Fruit fly (Drosophila melanogaster) whole organism, prepupa: ENCODE measurements around the gene Cep135.
A peak's percentile ranks its signal among the peaks of the same experiment; 100 is the strongest.

Source experiments
- Blimp-1 ChIP-seq: fragments of 200-800 bp; sonication (Bioruptor generic); optimal IDR thresholded peaks from 3 replicates; lab custom pipeline; 2017; ENCODE audit warnings: missing biosample characterization, missing genetic modification characterization, mild to moderate bottlenecking, moderate library complexity, missing genetic modification reagents
- CG10631 ChIP-seq: fragments of 200-800 bp; sonication (Bioruptor generic); optimal IDR thresholded peaks from 2 replicates; lab custom pipeline; 2016; ENCODE audit warnings: missing biosample characterization, missing genetic modification characterization
- CG10669 ChIP-seq: fragments of 200-800 bp; sonication (Bioruptor generic); optimal IDR thresholded peaks from 3 replicates; lab custom pipeline; 2018; ENCODE audit warnings: missing biosample characterization, mild to moderate bottlenecking, missing genetic modification characterization, moderate library complexity
- CG1621 ChIP-seq: fragments of 200-800 bp; sonication (Bioruptor generic); optimal IDR thresholded peaks from 3 replicates; lab custom pipeline; 2018; ENCODE audit warnings: missing biosample characterization, mild to moderate bottlenecking, missing genetic modification characterization
- CG16779 ChIP-seq: fragments of 200-800 bp; sonication (Bioruptor generic); optimal IDR thresholded peaks from 3 replicates; lab custom pipeline; 2017; ENCODE audit warnings: missing biosample characterization, mild to moderate bottlenecking, missing genetic modification characterization
- CG3032 ChIP-seq: fragments of 200-800 bp; optimal IDR thresholded peaks from 2 replicates; lab custom pipeline; 2019; ENCODE audit warnings: missing biosample characterization, mild to moderate bottlenecking, missing genetic modification characterization, moderate library complexity
- CG32006 ChIP-seq: fragments of 200-800 bp; sonication (Bioruptor generic); optimal IDR thresholded peaks from 3 replicates; lab custom pipeline; 2017; ENCODE audit warnings: missing biosample characterization, mild to moderate bottlenecking, missing genetic modification characterization
- CG34406 ChIP-seq: fragments of 200-800 bp; sonication (Bioruptor generic); optimal IDR thresholded peaks from 3 replicates; lab custom pipeline; 2016; ENCODE audit warnings: missing biosample characterization, missing genetic modification characterization
- CG3919 ChIP-seq: fragments of 200-800 bp; sonication (Bioruptor generic); optimal IDR thresholded peaks from 3 replicates; lab custom pipeline; 2016; ENCODE audit warnings: missing biosample characterization, missing genetic modification characterization
- CG6163 ChIP-seq: fragments of 200-800 bp; sonication (Bioruptor generic); IDR thresholded peaks from 3 replicates; pipeline ENCODE4 v1.3.6; 2022; ENCODE audit warnings: missing biosample characterization, missing genetic modification characterization
- CG6808 ChIP-seq: fragments of 200-800 bp; sonication (Bioruptor generic); optimal IDR thresholded peaks from 3 replicates; lab custom pipeline; 2017; ENCODE audit warnings: missing biosample characterization, missing genetic modification characterization, mild to moderate bottlenecking, moderate library complexity, missing genetic modification reagents
- CG6854 ChIP-seq: fragments of 200-800 bp; sonication (Bioruptor generic); optimal IDR thresholded peaks from 2 replicates; lab custom pipeline; 2017; ENCODE audit warnings: missing biosample characterization, mild to moderate bottlenecking, missing genetic modification characterization
- CG7368 ChIP-seq: fragments of 200-800 bp; sonication (Bioruptor generic); optimal IDR thresholded peaks from 3 replicates; lab custom pipeline; 2016; ENCODE audit warnings: missing biosample characterization, missing genetic modification characterization
- CG8119 ChIP-seq: fragments of 200-800 bp; sonication (Bioruptor generic); IDR thresholded peaks from 3 replicates; pipeline ENCODE4 v1.3.6; 2022; ENCODE audit warnings: missing biosample characterization, missing genetic modification characterization
- CG8319 ChIP-seq: fragments of 200-800 bp; sonication (Bioruptor generic); optimal IDR thresholded peaks from 3 replicates; lab custom pipeline; 2016; ENCODE audit warnings: missing biosample characterization, missing genetic modification characterization
- CG9139 ChIP-seq: fragments of 200-800 bp; sonication (Bioruptor generic); optimal IDR thresholded peaks from 3 replicates; lab custom pipeline; 2017; ENCODE audit warnings: missing biosample characterization, mild to moderate bottlenecking, missing genetic modification characterization
- Eip75B ChIP-seq: fragments of 200-800 bp; sonication (Bioruptor generic); optimal IDR thresholded peaks from 3 replicates; lab custom pipeline; 2016; ENCODE audit warnings: missing biosample characterization, missing genetic modification characterization
- Eip78C ChIP-seq: fragments of 200-800 bp; sonication (Bioruptor generic); peaks from one replicate; lab custom pipeline; 2016; ENCODE audit warnings: missing biosample characterization, missing genetic modification characterization
- Eip93F ChIP-seq: fragments of 200-800 bp; sonication (Bioruptor generic); optimal IDR thresholded peaks from 2 replicates; lab custom pipeline; 2016; ENCODE audit warnings: missing biosample characterization, mild to moderate bottlenecking, missing genetic modification characterization
- Gug ChIP-seq: fragments of 200-800 bp; sonication (Bioruptor generic); IDR thresholded peaks from 2 replicates; pipeline ENCODE4 v1.3.6; 2022; ENCODE audit warnings: missing biosample characterization, missing genetic modification characterization
- Hr4 ChIP-seq: fragments of 200-800 bp; sonication (Bioruptor generic); optimal IDR thresholded peaks from 3 replicates; lab custom pipeline; 2016; ENCODE audit warnings: missing biosample characterization, missing genetic modification characterization
- Lpt ChIP-seq: fragments of 200-800 bp; sonication (Bioruptor generic); optimal IDR thresholded peaks from 3 replicates; lab custom pipeline; 2016; ENCODE audit warnings: missing biosample characterization, missing genetic modification characterization
- Met ChIP-seq: fragments of 200-800 bp; sonication (Bioruptor generic); optimal IDR thresholded peaks from 3 replicates; lab custom pipeline; 2016; ENCODE audit warnings: missing biosample characterization, missing genetic modification characterization
- OdsH ChIP-seq: fragments of 200-800 bp; sonication (Bioruptor generic); optimal IDR thresholded peaks from 3 replicates; lab custom pipeline; 2016; ENCODE audit warnings: missing biosample characterization, missing genetic modification characterization
- Sox102F ChIP-seq: fragments of 200-800 bp; sonication (Bioruptor generic); optimal IDR thresholded peaks from 2 replicates; lab custom pipeline; 2016; ENCODE audit warnings: missing biosample characterization, mild to moderate bottlenecking, missing genetic modification characterization
- Sox14 ChIP-seq: fragments of 200-800 bp; sonication (Bioruptor generic); optimal IDR thresholded peaks from 3 replicates; lab custom pipeline; 2016; ENCODE audit warnings: missing biosample characterization, missing genetic modification characterization
- Sox15 ChIP-seq: fragments of 200-800 bp; sonication (Bioruptor generic); optimal IDR thresholded peaks from 3 replicates; lab custom pipeline; 2016; ENCODE audit warnings: missing biosample characterization, missing genetic modification characterization
- achi ChIP-seq: fragments of 200-800 bp; sonication (Bioruptor generic); optimal IDR thresholded peaks from 3 replicates; lab custom pipeline; 2016; ENCODE audit warnings: missing biosample characterization, missing genetic modification characterization
- cyc ChIP-seq: fragments of 200-800 bp; sonication (Bioruptor generic); optimal IDR thresholded peaks from 3 replicates; lab custom pipeline; 2016; ENCODE audit warnings: missing biosample characterization, missing genetic modification characterization
- eg ChIP-seq: fragments of 200-800 bp; sonication (Bioruptor generic); IDR thresholded peaks from 3 replicates; pipeline ENCODE4 v1.3.6; 2022; ENCODE audit warnings: missing biosample characterization, missing genetic modification characterization
- fkh ChIP-seq: fragments of 200-800 bp; sonication (Bioruptor generic); optimal IDR thresholded peaks from 3 replicates; lab custom pipeline; 2017; ENCODE audit warnings: missing biosample characterization, mild to moderate bottlenecking, missing genetic modification characterization, moderate library complexity
- lz ChIP-seq: fragments of 200-800 bp; sonication (Bioruptor generic); optimal IDR thresholded peaks from 3 replicates; lab custom pipeline; 2016; ENCODE audit warnings: missing biosample characterization, missing genetic modification characterization
- net ChIP-seq: fragments of 200-800 bp; sonication (Bioruptor generic); optimal IDR thresholded peaks from 3 replicates; lab custom pipeline; 2016; ENCODE audit warnings: missing biosample characterization, missing genetic modification characterization
- pdm3 ChIP-seq: fragments of 200-800 bp; sonication (Bioruptor generic); optimal IDR thresholded peaks from 3 replicates; lab custom pipeline; 2016; ENCODE audit warnings: missing biosample characterization, missing genetic modification characterization
- salr ChIP-seq, 2 experiments: fragments of 200-800 bp; sonication (Bioruptor generic); optimal IDR thresholded peaks; 3 replicates each; lab custom pipeline; 2016 to 2018; ENCODE audit warnings: missing biosample characterization in 2 of 2, missing genetic modification characterization in 2 of 2, mild to moderate bottlenecking in 1 of 2
- ss ChIP-seq, 2 experiments: fragments of 200-800 bp; sonication (Bioruptor generic); optimal IDR thresholded peaks; 2 replicates in 1 of 2; 3 replicates in 1 of 2; lab custom pipeline; 2017 to 2018; ENCODE audit warnings: mild to moderate bottlenecking in 2 of 2, missing biosample characterization in 2 of 2, missing genetic modification characterization in 2 of 2, moderate library complexity in 1 of 2
- svp ChIP-seq: fragments of 200-800 bp; sonication (Bioruptor generic); peaks from one replicate; lab custom pipeline; 2016; ENCODE audit warnings: missing biosample characterization, missing genetic modification characterization
- topi ChIP-seq: fragments of 200-800 bp; sonication (Bioruptor generic); optimal IDR thresholded peaks from 3 replicates; lab custom pipeline; 2016; ENCODE audit warnings: missing biosample characterization, missing genetic modification characterization

Gene Cep135

dm6 chr3L:15102669-15103309, 13.7 kb upstream of the Cep135 start (continued):
- peak; percentile 14 for TF ChIP-seq topi (GFP tag; lab: Kevin White, UChicago)
- TF ChIP-seq CG6163 (GFP tag; lab: Robert Waterston, UW) = peak; percentile 54; the same call in 1 of the 3 replicates
- TF ChIP-seq CG34406 = peak; percentile 16
- TF ChIP-seq CG7368 (GFP tag; lab: Kevin White, UChicago) = peak; percentile 15
- TF ChIP-seq cyc (GFP tag; lab: Kevin White, UChicago) = peak; percentile 19
- peak; percentile 48 for TF ChIP-seq CG3919 (GFP tag; lab: Kevin White, UChicago)
- no peak for TF ChIP-seq Lpt (GFP tag; lab: Kevin White, UChicago)
- TF ChIP-seq achi (GFP tag; lab: Kevin White, UChicago) = peak; percentile 5
- peak; percentile 22 for TF ChIP-seq OdsH
- TF ChIP-seq CG16779 (tag; lab: Kevin White, UChicago) = no peak
- TF ChIP-seq CG10669 (GFP tag; lab: Kevin White, UChicago) = no peak

- TF ChIP-seq CG8119 (GFP tag; lab: Robert Waterston, UW) (no peak), Sox15 (GFP tag; lab: Kevin White, UChicago) (no peak), fkh (GFP tag; lab: Kevin White, UChicago) (no peak), Gug (peak; percentile 19; the same call in 1 of the 2 replicates), CG1621 (peak; percentile 19), Eip93F (GFP tag; lab: Kevin White, UChicago) (no peak), Eip78C (GFP tag; lab: Kevin White, UChicago) (peak; percentile 49), CG3032 (tag; lab: Kevin White, UChicago) (peak; percentile 2), net (GFP tag; lab: Kevin White, UChicago) (peak; percentile 42), CG9139 (peak; percentile 8), Blimp-1 (peak; percentile 2), CG8319 (GFP tag; lab: Kevin White, UChicago) (no peak), Met (GFP tag; lab: Kevin White, UChicago) (peak; percentile 17), Eip75B (peak; percentile 10), svp (GFP tag; lab: Kevin White, UChicago) (peak; percentile 72), OdsH (no peak), Hr4 (GFP tag; lab: Kevin White, UChicago) (no peak), CG6854 (peak; percentile 99), Sox102F (GFP tag; lab: Kevin White, UChicago) (no peak), CG6163 (GFP tag; lab: Robert Waterston, UW) (peak; percentile 17; the same call in 1 of the 3 replicates), Sox14 (GFP tag; lab: Kevin White, UChicago) (no peak), ss (GFP tag; optimal IDR thresholded peaks at IDR 0.05; lab: Kevin White, UChicago) (peak; percentile 26 to 76), lz (GFP tag; lab: Kevin White, UChicago) (no peak), CG32006 (no peak), CG10631 (GFP tag; lab: Kevin White, UChicago) (no peak), pdm3 (GFP tag; lab: Kevin White, UChicago) (no peak), Lpt (GFP tag; lab: Kevin White, UChicago) (peak; percentile 37), cyc (GFP tag; lab: Kevin White, UChicago) (no peak), eg (GFP tag; lab: Robert Waterston, UW) (0 out of 3 replicates have a peak, but pooled peaks have one; percentile 30), salr (GFP tag; optimal IDR thresholded peaks at IDR 0.05; lab: Kevin White, UChicago) (peak in 1 of 2 experiments; percentile 1), CG6808 (GFP tag; lab: Kevin White, UChicago) (no peak), CG34406 (peak; percentile 10)
Observed at dm6 chr3L:15103988-15104848, 12.3 kb upstream of the Cep135 start.
